Worm (Caenorhabditis elegans) whole organism, L2 larva: ENCODE results near the gene glt-4.

ENCODE experiments used
- alr-1 ChIP-seq: fragments of 150-350 bp; optimal IDR thresholded peaks from 2 replicates; lab custom pipeline; 2014; ENCODE audit warnings: missing biosample characterization, missing genetic modification characterization
- blmp-1 ChIP-seq: sonication (generic microtip); optimal IDR thresholded peaks from 2 replicates; lab custom pipeline; 2017; ENCODE audit warnings: missing genetic modification characterization, mild to moderate bottlenecking, missing compliant biosample characterization, antibody characterized with exemption, moderate library complexity; ENCODE audit not compliant: insufficient read depth
- elt-3 ChIP-seq: sonication (generic microtip); optimal IDR thresholded peaks from 2 replicates; lab custom pipeline; 2017; ENCODE audit warnings: missing biosample characterization, missing genetic modification characterization
- fos-1 ChIP-seq: fragments of 150-350 bp; optimal IDR thresholded peaks from 2 replicates; lab custom pipeline; 2014; ENCODE audit warnings: missing biosample characterization, missing genetic modification characterization
- lin-11 ChIP-seq: fragments of 150-350 bp; sonication (generic microtip); optimal IDR thresholded peaks from 2 replicates; lab custom pipeline; 2014; ENCODE audit warnings: missing biosample characterization, missing genetic modification characterization, inconsistent platforms, mixed read lengths
- lin-39 ChIP-seq: fragments of 150-350 bp; optimal IDR thresholded peaks from 2 replicates; lab custom pipeline; 2014; ENCODE audit warnings: missing biosample characterization, missing genetic modification reagents, missing genetic modification characterization
- nhr-10 ChIP-seq: sonication (generic microtip); optimal IDR thresholded peaks from 2 replicates; lab custom pipeline; 2017; ENCODE audit warnings: missing biosample characterization, missing genetic modification characterization
- nhr-11 ChIP-seq: fragments of 150-350 bp; optimal IDR thresholded peaks from 2 replicates; lab custom pipeline; 2014; ENCODE audit warnings: missing biosample characterization, missing genetic modification characterization
- nhr-129 ChIP-seq: fragments of 150-350 bp; optimal IDR thresholded peaks from 2 replicates; lab custom pipeline; 2014; ENCODE audit warnings: missing biosample characterization, missing genetic modification characterization
- nhr-77 ChIP-seq: fragments of 150-350 bp; optimal IDR thresholded peaks from 2 replicates; lab custom pipeline; 2014; ENCODE audit warnings: missing biosample characterization, missing genetic modification characterization
- unc-62 ChIP-seq: fragments of 150-350 bp; optimal IDR thresholded peaks from 2 replicates; lab custom pipeline; 2014; ENCODE audit warnings: missing biosample characterization, missing genetic modification reagents, missing genetic modification characterization
- ztf-11 ChIP-seq: sonication (generic microtip); optimal IDR thresholded peaks from 2 replicates; lab custom pipeline; 2017; ENCODE audit warnings: missing biosample characterization, missing genetic modification characterization

DNA sequence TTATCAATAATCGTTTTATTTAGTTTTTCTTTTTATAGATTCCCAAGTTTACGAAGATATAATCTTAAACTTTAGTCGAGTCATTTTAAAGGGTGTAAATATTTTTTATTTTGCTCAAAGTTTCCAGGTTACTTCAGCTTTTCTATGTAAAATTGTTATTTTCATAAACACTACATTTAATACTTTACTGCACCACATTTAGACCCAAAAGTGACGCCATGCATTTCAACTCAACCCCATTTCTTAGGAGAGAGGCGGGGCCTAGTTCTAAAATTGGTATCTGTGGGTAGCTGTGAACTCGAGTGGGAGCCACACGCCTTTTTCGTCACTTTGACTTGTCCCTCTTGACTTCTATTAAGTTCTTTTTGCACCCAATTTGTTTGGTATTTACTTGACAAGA is 9.4 kb downstream of the glt-4 start, which contains the start of gene T22E5.1:
- TF ChIP-seq lin-39 (tag; lab: Kevin White, UChicago) (no peak), unc-62 (no peak), nhr-77 (tag; lab: Kevin White, UChicago) (no peak), elt-3 (tag; lab: Kevin White, UChicago) (no peak), nhr-129 (tag; lab: Kevin White, UChicago) (no peak), nhr-11 (tag; lab: Kevin White, UChicago) (no peak), alr-1 (tag; lab: Kevin White, UChicago) (no peak), ztf-11 (tag; lab: Kevin White, UChicago) (no peak), nhr-10 (no peak), lin-11 (no peak), fos-1 (no peak), blmp-1 (tag; lab: Kevin White, UChicago) (no peak)
